Fruit fly (Drosophila melanogaster): Measurements from ENCODE around the gene Grl65a.

The Grl65a gene

DNA sequence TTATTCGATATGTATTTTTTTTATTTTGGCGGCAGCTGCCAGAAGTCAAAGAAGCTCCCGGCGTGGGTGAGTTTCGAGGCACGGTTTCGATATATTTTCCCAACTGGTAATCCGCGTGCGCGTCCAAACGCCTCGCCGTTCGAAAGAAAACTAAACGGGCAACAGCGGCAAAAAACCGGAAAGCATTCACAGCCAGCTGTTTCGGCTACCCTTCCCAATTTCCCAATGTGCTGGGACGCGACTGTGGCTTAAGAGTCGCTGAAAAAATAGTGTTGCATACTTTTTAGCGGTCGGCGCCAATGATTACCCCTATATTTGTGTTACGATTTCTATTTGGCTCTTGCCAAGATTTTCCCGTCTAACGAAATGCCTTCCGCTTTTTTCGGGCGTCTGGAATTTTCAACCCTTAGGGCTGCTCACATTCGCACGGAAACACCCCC, 35.8 kb upstream of the Grl65a start, which contains the start of gene SP1173 (continued):
- TF ChIP-seq nau (GFP tag; optimal IDR thresholded peaks at IDR 0.05) = peak; percentile 71
- peak; percentile 96; the same call in 2 of the 4 replicates for TF ChIP-seq chinmo (GFP tag; IDR thresholded peaks at IDR 0.05; ENCODE audit: partially characterized antibody)
- TF ChIP-seq CG7786 (GFP tag; optimal IDR thresholded peaks at IDR 0.05) = peak; percentile 12
- no peak for TF ChIP-seq cad (GFP tag; optimal IDR thresholded peaks at IDR 0.05)
- TF ChIP-seq CrebB (tag; optimal IDR thresholded peaks at IDR 0.05) = peak; percentile 66
- 0 out of 2 replicates have a peak, but pooled peaks have one; percentile 17 for TF ChIP-seq CG7372 (GFP tag; IDR thresholded peaks at IDR 0.05)
- peak; percentile 15 for TF ChIP-seq CG7839 (tag; optimal IDR thresholded peaks at IDR 0.05)
- TF ChIP-seq CG15479 (GFP tag; optimal IDR thresholded peaks at IDR 0.05) = no peak
- no peak; the same call in 2 of the 3 replicates for TF ChIP-seq dysf (GFP tag; IDR thresholded peaks at IDR 0.05)
- TF ChIP-seq Camta (GFP tag; optimal IDR thresholded peaks at IDR 0.05) = peak; percentile 9
- TF ChIP-seq CG9817 (tag; optimal IDR thresholded peaks at IDR 0.05) = no peak
- TF ChIP-seq sim (GFP tag; IDR thresholded peaks at IDR 0.05) = no peak
- TF ChIP-seq CG6765 (GFP tag; optimal IDR thresholded peaks at IDR 0.05) = peak; percentile 57
- TF ChIP-seq CoRest (tag; optimal IDR thresholded peaks at IDR 0.05) = peak; percentile 9
- TF ChIP-seq pfk (GFP tag; optimal IDR thresholded peaks at IDR 0.05) = peak; percentile 2
- no peak for TF ChIP-seq ac (GFP tag; optimal IDR thresholded peaks at IDR 0.05)
- TF ChIP-seq CG17568 (GFP tag; optimal IDR thresholded peaks at IDR 0.05) = peak; percentile 27
- TF ChIP-seq CG12942 (GFP tag; optimal IDR thresholded peaks at IDR 0.05) = no peak
- peak; percentile 19 for TF ChIP-seq CG12391 (tag; optimal IDR thresholded peaks at IDR 0.05)
- peak; percentile 61 for TF ChIP-seq lab (GFP tag; optimal IDR thresholded peaks at IDR 0.05)
- no peak for TF ChIP-seq Doc2 (GFP tag; IDR thresholded peaks at IDR 0.05)
- TF ChIP-seq bcd (GFP tag; optimal IDR thresholded peaks at IDR 0.05) = peak; percentile 18
- no peak for TF ChIP-seq CG4820 (GFP tag; optimal IDR thresholded peaks at IDR 0.05)
- TF ChIP-seq CG12744 (GFP tag; optimal IDR thresholded peaks at IDR 0.05) = no peak
- TF ChIP-seq knrl (GFP tag; IDR thresholded peaks at IDR 0.05; ENCODE audit: partially characterized antibody) = no peak
- TF ChIP-seq schlank (tag; optimal IDR thresholded peaks at IDR 0.05) = peak; percentile 4
- peak; percentile 27; the same call in 1 of the 3 replicates for TF ChIP-seq CG34224 (GFP tag; IDR thresholded peaks at IDR 0.05; ENCODE audit: partially characterized antibody)
- TF ChIP-seq CG4424 (GFP tag; optimal IDR thresholded peaks at IDR 0.05) = no peak
- peak; percentile 39 for TF ChIP-seq Meics (GFP tag; optimal IDR thresholded peaks at IDR 0.05)
- no peak for TF ChIP-seq ATbp (GFP tag; optimal IDR thresholded peaks at IDR 0.05)
- no peak for TF ChIP-seq Gsc (GFP tag; IDR thresholded peaks at IDR 0.05)
- no peak for TF ChIP-seq hkb (optimal IDR thresholded peaks at IDR 0.05)
- TF ChIP-seq hkb (GFP tag; IDR thresholded peaks at IDR 0.05) = peak; percentile 73
- no peak for TF ChIP-seq fu2 (GFP tag; optimal IDR thresholded peaks at IDR 0.05)
- no peak for TF ChIP-seq Tbp (GFP tag; optimal IDR thresholded peaks at IDR 0.05)
- no peak for TF ChIP-seq CG11560 (tag; IDR thresholded peaks at IDR 0.05)
- TF ChIP-seq HLH3B (GFP tag; IDR thresholded peaks at IDR 0.05) = peak; percentile 36; the same call in 1 of the 2 replicates
- TF ChIP-seq CG8281 (tag; optimal IDR thresholded peaks at IDR 0.05) = no peak
- peak; percentile 30 for TF ChIP-seq nom (GFP tag; optimal IDR thresholded peaks at IDR 0.05)
- TF ChIP-seq HLH4C (GFP tag; IDR thresholded peaks at IDR 0.05; ENCODE audit: partially characterized antibody) = peak; percentile 54; the same call in 2 of the 3 replicates
- no peak for TF ChIP-seq btn (GFP tag; optimal IDR thresholded peaks at IDR 0.05)
- no peak for TF ChIP-seq CG14965 (GFP tag; optimal IDR thresholded peaks at IDR 0.05; ENCODE audit: borderline replicate concordance)
- TF ChIP-seq gem (tag; optimal IDR thresholded peaks at IDR 0.05) = peak; percentile 1
- TF ChIP-seq so (GFP tag; IDR thresholded peaks at IDR 0.05) = peak; percentile 84; the same call in 2 of the 3 replicates
- no peak for TF ChIP-seq croc (GFP tag; conservative IDR thresholded peaks at IDR 0.05)
- TF ChIP-seq dpn (GFP tag; optimal IDR thresholded peaks at IDR 0.05) = peak; percentile 26 to 48
- peak; percentile 25 for TF ChIP-seq trem (tag; optimal IDR thresholded peaks at IDR 0.05)
- TF ChIP-seq sqz (GFP tag; optimal IDR thresholded peaks at IDR 0.05) = peak; percentile 97
- 0 out of 2 replicates have a peak, but pooled peaks have one; percentile 16 for TF ChIP-seq CG10366 (GFP tag; IDR thresholded peaks at IDR 0.05)
- peak; percentile 55; the same call in 1 of the 2 replicates for TF ChIP-seq Adf1 (GFP tag; IDR thresholded peaks at IDR 0.05)
